Worm (Caenorhabditis elegans) whole organism, L4/young adult: ENCODE data around the gene ZK105.1.

Experiments
- dao-5 ChIP-seq: sonication (generic microtip); optimal IDR thresholded peaks from 2 replicates; lab custom pipeline; 2016; ENCODE audit warnings: missing genotype, missing genetic modification characterization, moderate library complexity, missing compliant biosample characterization
- him-1 ChIP-seq: sonication (generic microtip); optimal IDR thresholded peaks from 2 replicates; lab custom pipeline; 2016; ENCODE audit warnings: missing genotype, missing genetic modification reagents, missing genetic modification characterization, missing compliant biosample characterization

- no peak for TF ChIP-seq dao-5 (tag; lab: Kevin White, UChicago)
- no peak for TF ChIP-seq him-1
These were observed 3.8 kb downstream of the ZK105.1 start, which contains the start of gene ZK105.5 for ce11 chrV:7717629-7718028.
